Fruit fly (Drosophila melanogaster) whole organism, embryonic: Measurements from ENCODE around the gene Dredd.

Experiments
- Bdp1 ChIP-seq: fragments of 200-800 bp; sonication (Bioruptor generic); optimal IDR thresholded peaks from 3 replicates; lab custom pipeline; 2016; ENCODE audit warnings: missing biosample characterization, missing genetic modification characterization
- Blimp-1 ChIP-seq: fragments of 200-800 bp; sonication (Bioruptor generic); optimal IDR thresholded peaks from 3 replicates; lab custom pipeline; 2018; ENCODE audit warnings: missing biosample characterization, missing genetic modification characterization, mild to moderate bottlenecking, moderate library complexity, missing genetic modification reagents
- Bteb2 ChIP-seq: fragments of 200-800 bp; sonication (Bioruptor generic); optimal IDR thresholded peaks from 2 replicates; lab custom pipeline; 2016; ENCODE audit warnings: missing biosample characterization, missing genetic modification characterization
- CG10147 ChIP-seq: fragments of 200-800 bp; sonication (Bioruptor generic); optimal IDR thresholded peaks from 2 replicates; lab custom pipeline; 2019; ENCODE audit warnings: missing biosample characterization, mild to moderate bottlenecking, missing genetic modification characterization, moderate library complexity
- CG10431 ChIP-seq: fragments of 200-800 bp; sonication (Bioruptor generic); optimal IDR thresholded peaks from 3 replicates; lab custom pipeline; 2018; ENCODE audit warnings: missing biosample characterization, mild to moderate bottlenecking, missing genetic modification characterization
- CG11456 ChIP-seq: fragments of 200-800 bp; sonication (Bioruptor generic); IDR thresholded peaks from 3 replicates; pipeline ENCODE4 v1.3.6; 2022; ENCODE audit warnings: missing biosample characterization, missing genetic modification characterization
- CG12391 ChIP-seq: fragments of 200-800 bp; sonication (Bioruptor generic); optimal IDR thresholded peaks from 3 replicates; lab custom pipeline; 2018; ENCODE audit warnings: missing biosample characterization, mild to moderate bottlenecking, missing genetic modification characterization, moderate library complexity
- CG13123 ChIP-seq: fragments of 200-800 bp; sonication (Bioruptor generic); optimal IDR thresholded peaks from 2 replicates; lab custom pipeline; 2016; ENCODE audit warnings: missing biosample characterization, missing genetic modification characterization
- CG16779 ChIP-seq: fragments of 200-800 bp; sonication (Bioruptor generic); IDR thresholded peaks from 2 replicates; pipeline ENCODE4 v1.3.6; 2022; ENCODE audit warnings: missing biosample characterization, missing genetic modification characterization
- CG17359 ChIP-seq: fragments of 200-800 bp; sonication (Bioruptor generic); optimal IDR thresholded peaks from 3 replicates; lab custom pipeline; 2018; ENCODE audit warnings: missing biosample characterization, mild to moderate bottlenecking, missing genetic modification characterization, moderate library complexity
- CG17829 ChIP-seq: fragments of 200-800 bp; optimal IDR thresholded peaks from 2 replicates; lab custom pipeline; 2019; ENCODE audit warnings: missing biosample characterization, mild to moderate bottlenecking, missing genetic modification characterization, moderate library complexity
- CG2120 ChIP-seq: fragments of 200-800 bp; sonication (Bioruptor generic); optimal IDR thresholded peaks from 3 replicates; lab custom pipeline; 2016; ENCODE audit warnings: missing biosample characterization, missing genetic modification characterization
- CG2199 ChIP-seq: fragments of 200-800 bp; sonication (Bioruptor generic); IDR thresholded peaks from 3 replicates; pipeline ENCODE4 v1.3.6; 2022; ENCODE audit warnings: missing biosample characterization, missing genetic modification characterization
- CG31441 ChIP-seq: fragments of 200-800 bp; sonication (Bioruptor generic); IDR thresholded peaks from 2 replicates; pipeline ENCODE4 v1.3.6; 2022; ENCODE audit warnings: missing biosample characterization, missing genetic modification characterization
- CG33213 ChIP-seq: fragments of 200-800 bp; sonication (Bioruptor generic); optimal IDR thresholded peaks from 3 replicates; lab custom pipeline; 2016; ENCODE audit warnings: missing biosample characterization, missing genetic modification characterization
- CG3407 ChIP-seq: fragments of 200-800 bp; sonication (Bioruptor generic); optimal IDR thresholded peaks from 2 replicates; lab custom pipeline; 2018; ENCODE audit warnings: missing biosample characterization, mild to moderate bottlenecking, missing genetic modification characterization
- CG34224 ChIP-seq: fragments of 200-800 bp; sonication (Bioruptor generic); IDR thresholded peaks from 3 replicates; pipeline ENCODE4 v1.3.6; 2022; ENCODE audit warnings: missing biosample characterization, missing genetic modification characterization; ENCODE audit not compliant: partially characterized antibody
- CG3995 ChIP-seq: fragments of 200-800 bp; sonication (Bioruptor generic); optimal IDR thresholded peaks from 3 replicates; lab custom pipeline; 2016; ENCODE audit warnings: missing biosample characterization, missing genetic modification characterization
- CG6254 ChIP-seq: fragments of 200-800 bp; sonication (Bioruptor generic); optimal IDR thresholded peaks from 3 replicates; lab custom pipeline; 2017; ENCODE audit warnings: mild to moderate bottlenecking, missing biosample characterization, missing genetic modification reagents, missing genetic modification characterization
- CG6854 ChIP-seq: fragments of 200-800 bp; sonication (Bioruptor generic); optimal IDR thresholded peaks from 3 replicates; lab custom pipeline; 2017; ENCODE audit warnings: missing biosample characterization, mild to moderate bottlenecking, missing genetic modification characterization
- CG7987 ChIP-seq: fragments of 200-800 bp; sonication (Bioruptor generic); optimal IDR thresholded peaks from 2 replicates; lab custom pipeline; 2018; ENCODE audit warnings: missing biosample characterization, mild to moderate bottlenecking, missing genetic modification characterization, moderate library complexity
- CG8388 ChIP-seq: fragments of 200-800 bp; sonication (Bioruptor generic); optimal IDR thresholded peaks from 2 replicates; lab custom pipeline; 2019; ENCODE audit warnings: missing biosample characterization, mild to moderate bottlenecking, missing genetic modification characterization, moderate library complexity
- CG9932 ChIP-seq: fragments of 200-800 bp; sonication (Bioruptor generic); IDR thresholded peaks from 2 replicates; pipeline ENCODE4 v1.3.6; 2022; ENCODE audit warnings: missing biosample characterization, missing genetic modification characterization
- Camta ChIP-seq: fragments of 200-800 bp; sonication (Bioruptor generic); optimal IDR thresholded peaks from 2 replicates; lab custom pipeline; 2016; ENCODE audit warnings: missing biosample characterization, missing genetic modification characterization
- Dfd ChIP-seq, 2 experiments: fragments of >200 bp; optimal IDR thresholded peaks; 2 replicates each; lab custom pipeline; 2017; ENCODE audit warnings: missing biosample characterization in 2 of 2, missing genetic modification characterization in 2 of 2
- E2f2 ChIP-seq: fragments of 200-800 bp; sonication (Bioruptor generic); IDR thresholded peaks from 2 replicates; pipeline ENCODE4 v1.3.6; 2022; ENCODE audit warnings: missing biosample characterization, missing genetic modification characterization
- H2.0 ChIP-seq: fragments of 200-800 bp; sonication (Bioruptor generic); IDR thresholded peaks from 2 replicates; pipeline ENCODE4 v1.3.6; 2022; ENCODE audit warnings: missing biosample characterization, missing genetic modification characterization
- HHEX ChIP-seq: fragments of 200-800 bp; sonication (Bioruptor generic); optimal IDR thresholded peaks from 3 replicates; lab custom pipeline; 2017; ENCODE audit warnings: missing biosample characterization, mild to moderate bottlenecking, missing genetic modification characterization, missing genetic modification reagents
- Hand ChIP-seq: fragments of 200-800 bp; sonication (Bioruptor generic); optimal IDR thresholded peaks from 2 replicates; lab custom pipeline; 2017; ENCODE audit warnings: mild to moderate bottlenecking, missing biosample characterization, missing genetic modification reagents, missing genetic modification characterization
- Hmr ChIP-seq: fragments of 200-800 bp; sonication (Bioruptor generic); optimal IDR thresholded peaks from 3 replicates; lab custom pipeline; 2017; ENCODE audit warnings: mild to moderate bottlenecking, missing biosample characterization, missing genetic modification reagents, missing genetic modification characterization
- Lhr ChIP-seq: fragments of 200-800 bp; sonication (Bioruptor generic); optimal IDR thresholded peaks from 3 replicates; lab custom pipeline; 2017; ENCODE audit warnings: mild to moderate bottlenecking, missing biosample characterization, missing genetic modification reagents, missing genetic modification characterization
- Myb ChIP-seq: fragments of 200-800 bp; sonication (Bioruptor generic); optimal IDR thresholded peaks from 2 replicates; lab custom pipeline; 2016; ENCODE audit warnings: missing biosample characterization, missing genetic modification characterization
- Neu2 ChIP-seq: fragments of 200-800 bp; sonication (Bioruptor generic); optimal IDR thresholded peaks from 3 replicates; lab custom pipeline; 2016; ENCODE audit warnings: missing biosample characterization, missing genetic modification characterization, borderline replicate concordance
- Nf-YB ChIP-seq: fragments of 200-800 bp; sonication (Bioruptor generic); optimal IDR thresholded peaks from 3 replicates; lab custom pipeline; 2019; ENCODE audit warnings: missing biosample characterization, mild to moderate bottlenecking, missing genetic modification characterization, moderate library complexity
- Opbp ChIP-seq: fragments of 200-800 bp; sonication (Bioruptor generic); IDR thresholded peaks from 3 replicates; pipeline ENCODE4 v1.3.6; 2022; ENCODE audit warnings: missing biosample characterization, missing genetic modification characterization; ENCODE audit not compliant: partially characterized antibody
- Sin3A ChIP-seq: fragments of >200 bp; optimal IDR thresholded peaks from 2 replicates; lab custom pipeline; 2018
- Sry-β ChIP-seq: fragments of 200-800 bp; sonication (Bioruptor generic); optimal IDR thresholded peaks from 2 replicates; lab custom pipeline; 2018; ENCODE audit warnings: missing biosample characterization, mild to moderate bottlenecking, missing genetic modification characterization, moderate library complexity
- ara ChIP-seq: fragments of 200-800 bp; sonication (Bioruptor generic); IDR thresholded peaks from 2 replicates; pipeline ENCODE4 v1.3.6; 2022; ENCODE audit warnings: missing biosample characterization, missing genetic modification characterization
- ato ChIP-seq: fragments of 200-800 bp; sonication (Bioruptor generic); IDR thresholded peaks from 2 replicates; pipeline ENCODE4 v1.3.6; 2022; ENCODE audit warnings: missing biosample characterization, missing genetic modification characterization; ENCODE audit not compliant: partially characterized antibody
- bowl ChIP-seq: fragments of 200-800 bp; sonication (Bioruptor generic); IDR thresholded peaks from 2 replicates; pipeline ENCODE4 v1.3.6; 2022; ENCODE audit warnings: missing biosample characterization, missing genetic modification characterization
- cg ChIP-seq: fragments of 200-800 bp; sonication (Bioruptor generic); optimal IDR thresholded peaks from 3 replicates; lab custom pipeline; 2019; ENCODE audit warnings: missing biosample characterization, mild to moderate bottlenecking, missing genetic modification characterization, moderate library complexity
- ems ChIP-seq: fragments of 200-800 bp; sonication (Bioruptor generic); optimal IDR thresholded peaks from 3 replicates; lab custom pipeline; 2016; ENCODE audit warnings: missing biosample characterization, missing genetic modification characterization
- fd102C ChIP-seq: fragments of 200-800 bp; sonication (Bioruptor generic); optimal IDR thresholded peaks from 2 replicates; lab custom pipeline; 2018; ENCODE audit warnings: missing biosample characterization, mild to moderate bottlenecking, missing genetic modification characterization, moderate library complexity
- gcm ChIP-seq: fragments of 200-800 bp; sonication (Bioruptor generic); optimal IDR thresholded peaks from 2 replicates; lab custom pipeline; 2019; ENCODE audit warnings: missing biosample characterization, mild to moderate bottlenecking, missing genetic modification characterization, moderate library complexity
- p53 ChIP-seq: fragments of 200-800 bp; sonication (Bioruptor generic); optimal IDR thresholded peaks from 2 replicates; lab custom pipeline; 2016; ENCODE audit warnings: missing biosample characterization, missing genetic modification characterization
- sens ChIP-seq: fragments of 200-800 bp; sonication (Bioruptor generic); peaks from one replicate; lab custom pipeline; 2016; ENCODE audit warnings: missing biosample characterization, missing genetic modification characterization
- sna ChIP-seq: fragments of 200-800 bp; sonication (Bioruptor generic); IDR thresholded peaks from 2 replicates; pipeline ENCODE4 v1.3.6; 2022; ENCODE audit warnings: missing biosample characterization, missing genetic modification characterization; ENCODE audit not compliant: partially characterized antibody
- sqz ChIP-seq: fragments of 200-800 bp; sonication (Bioruptor generic); optimal IDR thresholded peaks from 3 replicates; lab custom pipeline; 2018; ENCODE audit warnings: missing biosample characterization, mild to moderate bottlenecking, missing genetic modification characterization
- ssp ChIP-seq: fragments of 200-800 bp; sonication (Bioruptor generic); IDR thresholded peaks from 2 replicates; pipeline ENCODE4 v1.3.6; 2022; ENCODE audit warnings: missing biosample characterization, missing genetic modification characterization
- vfl ChIP-seq: fragments of 200-800 bp; sonication (Bioruptor generic); optimal IDR thresholded peaks from 2 replicates; lab custom pipeline; 2016; ENCODE audit warnings: missing biosample characterization, missing genetic modification characterization

The Dredd gene

dm6 chrX:635495-636142 is at the start of gene Dredd (continued):
- TF ChIP-seq HHEX (no peak), Bdp1 (GFP tag; lab: Kevin White, UChicago) (no peak), CG33213 (GFP tag; lab: Kevin White, UChicago) (no peak), CG9932 (GFP tag; lab: Robert Waterston, UW) (no peak), ato (GFP tag; lab: Robert Waterston, UW) (peak; percentile 73), Hmr (peak; percentile 28), Camta (no peak), fd102C (no peak), Sry-β (GFP tag; lab: Kevin White, UChicago) (no peak), CG2199 (0 out of 3 replicates have a peak, but pooled peaks have one; percentile 19), CG17829 (tag; lab: Kevin White, UChicago) (peak; percentile 79), sna (GFP tag; lab: Robert Waterston, UW) (peak; percentile 91), ems (GFP tag; lab: Kevin White, UChicago) (no peak), cg (GFP tag; lab: Kevin White, UChicago) (peak; percentile 42), CG8388 (GFP tag; lab: Kevin White, UChicago) (no peak), gcm (GFP tag; lab: Kevin White, UChicago) (peak; percentile 31), CG6254 (GFP tag; lab: Kevin White, UChicago) (no peak), Opbp (GFP tag; lab: Robert Waterston, UW) (peak; percentile 83), Lhr (peak; percentile 27), CG12391 (tag; lab: Kevin White, UChicago) (no peak), sqz (peak; percentile 51), CG10147 (no peak), CG17359 (tag; lab: Kevin White, UChicago) (peak; percentile 4), CG3407 (GFP tag; lab: Kevin White, UChicago) (no peak), CG3995 (GFP tag; lab: Kevin White, UChicago) (peak; percentile 97), CG16779 (no peak), CG11456 (no peak), bowl (GFP tag; lab: Robert Waterston, UW) (no peak), CG31441 (GFP tag; lab: Robert Waterston, UW) (peak; percentile 44; the same call in 1 of the 2 replicates), vfl (GFP tag; lab: Kevin White, UChicago) (no peak), Sin3A (peak; percentile 56), CG2120 (GFP tag; lab: Kevin White, UChicago) (peak; percentile 2), CG13123 (GFP tag; lab: Kevin White, UChicago) (no peak), CG7987 (GFP tag; lab: Kevin White, UChicago) (no peak), Hand (GFP tag; lab: Kevin White, UChicago) (peak; percentile 35), CG6854 (peak; percentile 12), Dfd (GFP tag; optimal IDR thresholded peaks at IDR 0.05; lab: Kevin White, UChicago) (no peak), CG10431 (no peak), sens (GFP tag; lab: Kevin White, UChicago) (peak; percentile 76), H2.0 (no peak), Myb (GFP tag; lab: Kevin White, UChicago) (peak; percentile 24), Neu2 (GFP tag; lab: Kevin White, UChicago) (peak; percentile 22), Blimp-1 (GFP tag; lab: Kevin White, UChicago) (no peak), ara (no peak), ssp (GFP tag; lab: Robert Waterston, UW) (no peak), CG34224 (GFP tag; lab: Robert Waterston, UW) (peak; percentile 84; the same call in 2 of the 3 replicates), E2f2 (GFP tag; lab: Robert Waterston, UW) (peak; percentile 40; the same call in 1 of the 2 replicates), p53 (GFP tag; lab: Kevin White, UChicago) (no peak), Nf-YB (no peak), Bteb2 (GFP tag; lab: Kevin White, UChicago) (no peak)
